Comparison of ENCODE assay signal across 2 worm cellular contexts in genomic region chrII:3052843-3053242, ce11.
TF ChIP-seq lines count a peak whose summit lies in the region.

No protein-coding gene starts in this region.

TF ChIP-seq in whole organism, L4 larva, 104 proteins besides CTCF, POLR2A, EP300 and RAD21:
- TF ChIP-seq skn-1 (tag; optimal IDR thresholded peaks at IDR 0.05; lab: Kevin White, UChicago) (no peak), set-16 (GFP tag; IDR thresholded peaks at IDR 0.05; lab: Robert Waterston, UW) (peak; percentile 76)

TF ChIP-seq in whole organism, young adult, 124 proteins besides CTCF, POLR2A, EP300 and RAD21:
- TF ChIP-seq zfh-2 (GFP tag; conservative IDR thresholded peaks at IDR 0.05; lab: Robert Waterston, UW) (peak; percentile 55; the same call in 1 of the 2 replicates), F37B4.10 (GFP tag; IDR thresholded peaks at IDR 0.05; lab: Robert Waterston, UW) (no peak)
